Worm (Caenorhabditis elegans) whole organism, L2 larva: Measurements from ENCODE around the gene W10C6.2.

Source experiments
- F13H6.1 ChIP-seq: sonication (generic microtip); optimal IDR thresholded peaks from 2 replicates; lab custom pipeline; 2016; ENCODE audit warnings: missing genetic modification characterization, missing compliant biosample characterization
- R02D3.7 ChIP-seq: fragments of 150-350 bp; optimal IDR thresholded peaks from 2 replicates; lab custom pipeline; 2014; ENCODE audit warnings: missing biosample characterization, missing genetic modification characterization
- Y55F3AM.14 ChIP-seq: fragments of 200-800 bp; sonication (Bioruptor generic); optimal IDR thresholded peaks from 2 replicates; lab custom pipeline; 2018; ENCODE audit warnings: mild to moderate bottlenecking, missing genetic modification characterization, missing compliant biosample characterization
- ZK546.5 ChIP-seq: sonication (generic microtip); optimal IDR thresholded peaks from 2 replicates; lab custom pipeline; 2017; ENCODE audit warnings: missing biosample characterization, missing genetic modification characterization
- blmp-1 ChIP-seq: sonication (generic microtip); optimal IDR thresholded peaks from 2 replicates; lab custom pipeline; 2017; ENCODE audit warnings: missing genetic modification characterization, mild to moderate bottlenecking, missing compliant biosample characterization, antibody characterized with exemption, moderate library complexity; ENCODE audit not compliant: insufficient read depth
- ceh-16 ChIP-seq: fragments of 150-350 bp; optimal IDR thresholded peaks from 2 replicates; lab custom pipeline; 2014; ENCODE audit warnings: missing biosample characterization, missing genetic modification characterization
- ceh-82 ChIP-seq: fragments of 150-350 bp; optimal IDR thresholded peaks from 2 replicates; lab custom pipeline; 2014; ENCODE audit warnings: missing biosample characterization, missing genetic modification characterization
- crh-2 ChIP-seq: sonication (generic microtip); optimal IDR thresholded peaks from 2 replicates; lab custom pipeline; 2017; ENCODE audit warnings: missing biosample characterization, missing genetic modification characterization
- dmd-4 ChIP-seq: sonication (generic microtip); optimal IDR thresholded peaks from 2 replicates; lab custom pipeline; 2017; ENCODE audit warnings: missing biosample characterization, missing genetic modification characterization
- egl-27 ChIP-seq: sonication (generic microtip); optimal IDR thresholded peaks from 3 replicates; lab custom pipeline; 2017; ENCODE audit warnings: missing biosample characterization, missing genetic modification reagents, missing genetic modification characterization
- elt-1 ChIP-seq: fragments of 150-350 bp; optimal IDR thresholded peaks from 2 replicates; lab custom pipeline; 2014; ENCODE audit warnings: missing biosample characterization, missing genetic modification characterization
- fos-1 ChIP-seq: fragments of 150-350 bp; optimal IDR thresholded peaks from 2 replicates; lab custom pipeline; 2014; ENCODE audit warnings: missing biosample characterization, missing genetic modification characterization
- lin-11 ChIP-seq: fragments of 150-350 bp; sonication (generic microtip); optimal IDR thresholded peaks from 2 replicates; lab custom pipeline; 2014; ENCODE audit warnings: missing biosample characterization, missing genetic modification characterization, inconsistent platforms, mixed read lengths
- lin-13 ChIP-seq: fragments of 150-350 bp; optimal IDR thresholded peaks from 2 replicates; lab custom pipeline; 2014; ENCODE audit warnings: missing biosample characterization, missing genetic modification reagents, missing genetic modification characterization
- lin-39 ChIP-seq: fragments of 150-350 bp; optimal IDR thresholded peaks from 2 replicates; lab custom pipeline; 2014; ENCODE audit warnings: missing biosample characterization, missing genetic modification reagents, missing genetic modification characterization
- lsy-2 ChIP-seq, 2 experiments: fragments of 150-350 bp in 1 of 2; sonication (generic microtip) in 1 of 2; optimal IDR thresholded peaks; 2 replicates each; lab custom pipeline; 2014 to 2017; ENCODE audit warnings: missing biosample characterization in 2 of 2, missing genetic modification characterization in 2 of 2
- mab-5 ChIP-seq: fragments of 150-350 bp; optimal IDR thresholded peaks from 2 replicates; lab custom pipeline; 2014; ENCODE audit warnings: missing biosample characterization, missing genetic modification characterization
- mdl-1 ChIP-seq, 2 experiments: fragments of 150-350 bp in 1 of 2; sonication (generic microtip) in 1 of 2; optimal IDR thresholded peaks; 2 replicates each; lab custom pipeline; 2017; ENCODE audit warnings: missing biosample characterization in 2 of 2, missing genetic modification characterization in 2 of 2
- nhr-10 ChIP-seq: sonication (generic microtip); optimal IDR thresholded peaks from 2 replicates; lab custom pipeline; 2017; ENCODE audit warnings: missing biosample characterization, missing genetic modification characterization
- nhr-11 ChIP-seq: fragments of 150-350 bp; optimal IDR thresholded peaks from 2 replicates; lab custom pipeline; 2014; ENCODE audit warnings: missing biosample characterization, missing genetic modification characterization
- nhr-12 ChIP-seq: fragments of 150-350 bp; optimal IDR thresholded peaks from 2 replicates; lab custom pipeline; 2014; ENCODE audit warnings: missing biosample characterization, missing genetic modification characterization
- nhr-129 ChIP-seq: fragments of 150-350 bp; optimal IDR thresholded peaks from 2 replicates; lab custom pipeline; 2014; ENCODE audit warnings: missing biosample characterization, missing genetic modification characterization
- nhr-21 ChIP-seq: fragments of 150-350 bp; optimal IDR thresholded peaks from 2 replicates; lab custom pipeline; 2014; ENCODE audit warnings: missing biosample characterization, missing genetic modification characterization
- nhr-23 ChIP-seq: fragments of 150-350 bp; optimal IDR thresholded peaks from 2 replicates; lab custom pipeline; 2014; ENCODE audit warnings: missing biosample characterization, missing genetic modification reagents, missing genetic modification characterization
- nhr-237 ChIP-seq: fragments of 150-350 bp; optimal IDR thresholded peaks from 2 replicates; lab custom pipeline; 2014; ENCODE audit warnings: missing biosample characterization, missing genetic modification characterization
- nhr-25 ChIP-seq: fragments of 150-350 bp; sonication (generic microtip); optimal IDR thresholded peaks from 3 replicates; lab custom pipeline; 2014; ENCODE audit warnings: missing biosample characterization, missing genetic modification characterization
- nhr-6 ChIP-seq: fragments of 150-350 bp; optimal IDR thresholded peaks from 2 replicates; lab custom pipeline; 2014; ENCODE audit warnings: missing biosample characterization, missing genetic modification characterization
- nhr-77 ChIP-seq: fragments of 150-350 bp; optimal IDR thresholded peaks from 2 replicates; lab custom pipeline; 2014; ENCODE audit warnings: missing biosample characterization, missing genetic modification characterization
- peb-1 ChIP-seq: fragments of 150-350 bp; optimal IDR thresholded peaks from 2 replicates; lab custom pipeline; 2014; ENCODE audit warnings: missing biosample characterization, missing genetic modification characterization
- sem-4 ChIP-seq: fragments of 150-350 bp; optimal IDR thresholded peaks from 2 replicates; lab custom pipeline; 2014; ENCODE audit warnings: missing biosample characterization, missing genetic modification reagents, missing genetic modification characterization
- skn-1 ChIP-seq: sonication (generic microtip); optimal IDR thresholded peaks from 2 replicates; lab custom pipeline; 2017; ENCODE audit warnings: missing biosample characterization, missing genetic modification characterization
- sma-3 ChIP-seq: sonication (generic microtip); optimal IDR thresholded peaks from 2 replicates; lab custom pipeline; 2016; ENCODE audit warnings: missing genetic modification reagents, missing genetic modification characterization, missing compliant biosample characterization
- sma-9 ChIP-seq, 2 experiments: fragments of 150-350 bp in 1 of 2; sonication (generic microtip) in 1 of 2; optimal IDR thresholded peaks; 2 replicates each; lab custom pipeline; 2014 to 2016; ENCODE audit warnings: missing genetic modification characterization in 2 of 2, mild to moderate bottlenecking in 1 of 2, missing biosample characterization in 1 of 2, missing compliant biosample characterization in 1 of 2, missing genetic modification reagents in 1 of 2, moderate library complexity in 1 of 2
- snpc-4 ChIP-seq: fragments of 150-350 bp; optimal IDR thresholded peaks from 2 replicates; lab custom pipeline; 2014; ENCODE audit warnings: missing biosample characterization, missing genetic modification characterization
- unc-55 ChIP-seq: fragments of 150-350 bp; sonication (generic microtip); optimal IDR thresholded peaks from 3 replicates; lab custom pipeline; 2014; ENCODE audit warnings: missing biosample characterization, missing genetic modification reagents, missing genetic modification characterization
- unc-62 ChIP-seq: fragments of 150-350 bp; optimal IDR thresholded peaks from 2 replicates; lab custom pipeline; 2014; ENCODE audit warnings: missing biosample characterization, missing genetic modification reagents, missing genetic modification characterization
- zag-1 ChIP-seq: fragments of 150-350 bp; optimal IDR thresholded peaks from 2 replicates; lab custom pipeline; 2014; ENCODE audit warnings: missing biosample characterization, missing genetic modification characterization
- ztf-1 ChIP-seq: fragments of 200-800 bp; sonication (Bioruptor generic); conservative IDR thresholded peaks from 2 replicates; pipeline ENCODE4 v1.3.6; 2022; ENCODE audit warnings: missing genetic modification characterization, missing compliant biosample characterization
- ztf-11 ChIP-seq: sonication (generic microtip); optimal IDR thresholded peaks from 2 replicates; lab custom pipeline; 2017; ENCODE audit warnings: missing biosample characterization, missing genetic modification characterization
- ztf-4 ChIP-seq: fragments of 150-350 bp; optimal IDR thresholded peaks from 2 replicates; lab custom pipeline; 2014; ENCODE audit warnings: missing biosample characterization, missing genetic modification characterization

The W10C6.2 gene

DNA sequence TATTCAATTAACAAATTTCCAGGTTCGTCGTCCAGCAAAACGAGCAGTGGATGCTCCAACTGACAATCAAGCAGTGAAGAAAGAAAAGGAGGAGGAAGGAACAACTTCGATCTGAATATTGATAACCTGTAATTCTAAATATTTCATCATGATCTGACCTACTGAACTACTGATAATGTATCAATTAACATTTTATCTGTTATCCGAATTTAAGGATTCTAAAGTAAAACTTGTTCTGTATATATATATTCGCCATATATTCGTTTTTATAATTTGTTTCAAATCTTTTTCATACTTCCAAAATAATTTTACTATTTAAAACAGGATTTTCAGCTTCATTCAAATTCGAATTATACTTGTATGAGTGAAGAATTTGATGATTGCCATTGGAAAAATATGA lies 13.9 kb downstream of the W10C6.2 start, which contains the start of gene apc-17:
Gene apc-17, plus strand, starts transcription at position 301 of the 400 bp plus-strand sequence.
- TF ChIP-seq ceh-16 (tag; lab: Kevin White, UChicago): no peak
- no peak for TF ChIP-seq skn-1 (tag; lab: Kevin White, UChicago)
- no peak for TF ChIP-seq nhr-23 (tag; lab: Kevin White, UChicago)
- no peak for TF ChIP-seq mab-5 (tag; lab: Kevin White, UChicago)
- TF ChIP-seq nhr-21 (tag; lab: Kevin White, UChicago): no peak
- TF ChIP-seq ztf-11 (tag; lab: Kevin White, UChicago): no peak
- no peak for TF ChIP-seq dmd-4 (tag; lab: Kevin White, UChicago)

DNA sequence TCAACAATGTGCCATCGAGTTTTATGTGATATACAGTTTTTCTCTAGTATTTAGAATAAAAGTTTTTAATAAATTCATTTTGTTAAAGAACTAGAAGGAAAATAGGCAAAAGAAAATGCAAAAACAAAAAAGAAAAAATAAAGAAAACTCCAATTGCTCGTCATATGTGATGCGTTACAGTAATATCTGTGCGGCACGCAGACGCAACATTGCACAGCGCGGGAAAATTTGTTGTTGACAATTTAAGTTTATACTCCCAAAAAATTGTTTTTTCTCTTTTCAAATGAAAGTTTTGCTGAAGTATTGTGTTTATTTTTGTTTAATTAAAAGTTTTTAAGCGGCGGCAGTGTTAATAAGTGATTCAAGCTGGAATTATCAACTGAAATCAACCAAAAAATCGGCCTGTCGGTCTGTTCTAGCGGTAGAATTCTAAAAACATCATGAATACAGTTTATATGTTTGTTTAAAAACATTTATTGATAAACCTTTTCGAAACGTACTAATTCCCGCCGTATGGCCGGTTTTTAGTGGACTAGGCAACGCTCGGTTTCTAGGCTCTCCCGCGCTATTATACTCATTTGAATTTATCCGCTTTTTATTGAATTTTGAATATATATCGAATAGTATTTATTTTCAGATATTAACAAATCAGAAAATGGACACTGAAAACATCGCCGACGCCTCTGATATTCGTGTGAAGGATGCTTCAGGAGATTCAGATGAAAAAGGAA lies 15.6 kb downstream of the W10C6.2 start, which contains the start of gene nasp-1:
Gene nasp-1, plus strand, starts transcription at position 632 of the 731 bp plus-strand sequence.
- TF ChIP-seq Y55F3AM.14 (no peak), R02D3.7 (tag; lab: Kevin White, UChicago) (no peak), ceh-82 (tag; lab: Kevin White, UChicago) (no peak), lsy-2 (tag; optimal IDR thresholded peaks at IDR 0.05; lab: Kevin White, UChicago) (peak in 1 of 2 experiments; percentile 73), ztf-4 (tag; lab: Kevin White, UChicago) (no peak), sma-3 (GFP tag; lab: Kevin White, UChicago) (no peak), ztf-11 (tag; lab: Kevin White, UChicago) (no peak), lin-39 (tag; lab: Kevin White, UChicago) (no peak)

DNA sequence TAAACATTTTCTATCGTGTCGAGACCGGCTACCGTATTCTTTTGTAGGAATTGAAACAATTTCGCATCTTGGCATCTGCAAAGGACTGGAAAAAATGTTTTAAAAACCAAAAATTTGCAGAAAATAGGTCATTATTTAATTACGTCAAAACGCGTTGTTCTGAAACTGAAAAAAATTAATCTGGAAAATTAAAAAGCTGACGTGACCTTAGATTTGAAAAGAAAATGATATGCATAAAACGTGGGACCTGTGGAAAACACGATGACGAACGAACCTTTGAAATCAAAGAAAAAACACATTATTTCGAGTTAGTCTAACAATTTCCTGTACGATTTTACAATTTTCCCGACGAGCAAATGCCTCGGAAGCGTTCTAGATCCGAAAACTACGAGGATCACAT lies 17.5 kb downstream of the W10C6.2 start, which contains the start of gene C09H10.9:
Gene C09H10.9, plus strand, starts transcription at position 301 of the 400 bp plus-strand sequence.
- TF ChIP-seq mab-5 (tag; lab: Kevin White, UChicago) (no peak), blmp-1 (tag; lab: Kevin White, UChicago) (no peak), nhr-10 (no peak), nhr-129 (tag; lab: Kevin White, UChicago) (no peak), F13H6.1 (tag; lab: Kevin White, UChicago) (no peak), skn-1 (tag; lab: Kevin White, UChicago) (no peak), fos-1 (no peak), sma-9 (GFP tag; optimal IDR thresholded peaks at IDR 0.05; lab: Kevin White, UChicago) (no peak), sma-9 (tag; optimal IDR thresholded peaks at IDR 0.05; lab: Kevin White, UChicago) (no peak), dmd-4 (tag; lab: Kevin White, UChicago) (no peak)

DNA sequence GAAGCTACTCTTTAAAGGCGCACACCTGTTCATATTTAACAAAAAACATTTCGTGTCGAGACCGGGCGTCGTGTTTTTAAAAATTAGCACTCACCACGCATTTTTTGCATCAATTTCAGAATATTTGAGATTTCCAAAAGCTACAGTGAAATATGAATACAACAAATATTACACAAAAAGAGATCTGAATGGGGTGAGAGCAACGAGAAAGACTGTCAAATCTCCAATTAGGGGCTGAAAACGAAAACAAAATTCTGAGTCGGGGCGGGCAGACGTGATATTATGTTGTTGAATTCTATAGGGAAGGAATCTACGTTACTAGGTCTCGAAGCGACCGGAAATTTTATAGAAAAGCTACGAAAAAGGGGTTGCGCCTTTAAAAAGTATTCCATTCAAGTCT lies 18.0 kb downstream of the W10C6.2 start, which contains the start of gene C09H10.5:
Gene C09H10.5, minus strand, starts transcription at position 101 of the 400 bp plus-strand sequence.
- TF ChIP-seq snpc-4 (tag; lab: Kevin White, UChicago) (no peak), skn-1 (tag; lab: Kevin White, UChicago) (no peak), ceh-16 (tag; lab: Kevin White, UChicago) (no peak), lin-13 (GFP tag; lab: Kevin White, UChicago) (no peak), ztf-1 (GFP tag; lab: Robert Waterston, UW) (no peak), crh-2 (tag; lab: Kevin White, UChicago) (no peak), nhr-11 (no peak), sma-3 (GFP tag; lab: Kevin White, UChicago) (no peak), nhr-12 (tag; lab: Kevin White, UChicago) (no peak), nhr-25 (tag; lab: Kevin White, UChicago) (no peak), egl-27 (no peak), nhr-23 (tag; lab: Kevin White, UChicago) (no peak), elt-1 (tag; lab: Kevin White, UChicago) (no peak), nhr-10 (no peak), unc-55 (no peak), peb-1 (tag; lab: Kevin White, UChicago) (no peak), nhr-237 (tag; lab: Kevin White, UChicago) (no peak)

DNA sequence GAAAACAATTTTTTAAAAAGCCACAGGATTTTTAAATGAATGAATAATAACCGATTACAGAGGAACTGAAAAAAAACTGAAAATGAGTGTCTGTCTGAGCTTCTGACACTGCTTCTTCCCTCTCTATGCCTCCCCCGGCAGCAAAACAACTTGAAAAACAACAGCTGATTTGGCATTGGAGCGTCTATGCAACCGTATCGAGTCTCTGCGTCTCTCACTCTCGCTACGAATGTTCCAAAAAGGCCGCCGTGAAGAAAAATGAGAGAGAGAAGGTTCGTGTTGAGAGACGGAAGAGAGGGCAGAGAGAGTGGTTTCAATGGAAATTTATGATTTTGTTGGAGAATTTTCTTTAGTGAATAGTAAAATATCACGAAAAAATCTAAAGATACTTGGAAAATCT lies 18.6 kb downstream of the W10C6.2 start:
- TF ChIP-seq unc-62 (GFP tag; lab: Kevin White, UChicago): no peak
- TF ChIP-seq zag-1: no peak
- no peak for TF ChIP-seq nhr-237 (tag; lab: Kevin White, UChicago)
- TF ChIP-seq mab-5 (tag; lab: Kevin White, UChicago): no peak
- TF ChIP-seq ztf-4 (tag; lab: Kevin White, UChicago): no peak
- TF ChIP-seq sem-4: no peak
- no peak for TF ChIP-seq nhr-6 (tag; lab: Kevin White, UChicago)
- peak; percentile 51 for TF ChIP-seq lin-13 (GFP tag; lab: Kevin White, UChicago)
- no peak for TF ChIP-seq ceh-16 (tag; lab: Kevin White, UChicago)
- peak in 1 of 2 experiments; percentile 4 for TF ChIP-seq mdl-1 (tag; optimal IDR thresholded peaks at IDR 0.05; lab: Kevin White, UChicago)
- TF ChIP-seq R02D3.7 (tag; lab: Kevin White, UChicago): no peak
- no peak for TF ChIP-seq nhr-77 (tag; lab: Kevin White, UChicago)
- peak; percentile 8 for TF ChIP-seq snpc-4 (tag; lab: Kevin White, UChicago)
- TF ChIP-seq nhr-129 (tag; lab: Kevin White, UChicago): peak; percentile 89
- TF ChIP-seq lin-11 (tag; lab: Kevin White, UChicago): peak; percentile 68
- TF ChIP-seq nhr-25 (tag; lab: Kevin White, UChicago): peak; percentile 20
- no peak for TF ChIP-seq nhr-23 (tag; lab: Kevin White, UChicago)
- no peak for TF ChIP-seq ZK546.5 (tag; lab: Kevin White, UChicago)
- TF ChIP-seq crh-2 (tag; lab: Kevin White, UChicago): peak; percentile 75
- TF ChIP-seq ceh-82 (tag; lab: Kevin White, UChicago): no peak
- TF ChIP-seq ztf-11 (tag; lab: Kevin White, UChicago): no peak
- TF ChIP-seq unc-55: peak; percentile 80
- TF ChIP-seq lsy-2 (tag; optimal IDR thresholded peaks at IDR 0.05; lab: Kevin White, UChicago): peak; percentile 52 to 82
- TF ChIP-seq nhr-11: no peak
